Fruit fly (Drosophila melanogaster) whole organism, prepupa: ENCODE results near the gene CG10681.
A peak's percentile ranks its signal among the peaks of the same experiment; 100 is the strongest.

Experiments used
- Blimp-1 ChIP-seq: fragments of 200-800 bp; sonication (Bioruptor generic); optimal IDR thresholded peaks from 3 replicates; lab custom pipeline; 2017; ENCODE audit warnings: missing biosample characterization, missing genetic modification characterization, mild to moderate bottlenecking, moderate library complexity, missing genetic modification reagents
- CG10631 ChIP-seq: fragments of 200-800 bp; sonication (Bioruptor generic); optimal IDR thresholded peaks from 2 replicates; lab custom pipeline; 2016; ENCODE audit warnings: missing biosample characterization, missing genetic modification characterization
- CG11294 ChIP-seq: fragments of 200-800 bp; sonication (Bioruptor generic); IDR thresholded peaks from 2 replicates; pipeline ENCODE4 v1.3.6; 2022; ENCODE audit warnings: missing biosample characterization, missing genetic modification characterization
- CG11762 ChIP-seq: fragments of 200-800 bp; sonication (Bioruptor generic); optimal IDR thresholded peaks from 3 replicates; lab custom pipeline; 2016; ENCODE audit warnings: missing biosample characterization, missing genetic modification characterization; ENCODE audit not compliant: insufficient read depth
- CG15336 ChIP-seq: fragments of 200-800 bp; sonication (Bioruptor generic); IDR thresholded peaks from 2 replicates; pipeline ENCODE4 v1.3.6; 2022; ENCODE audit warnings: missing biosample characterization, missing genetic modification characterization
- CG16779 ChIP-seq: fragments of 200-800 bp; sonication (Bioruptor generic); optimal IDR thresholded peaks from 3 replicates; lab custom pipeline; 2017; ENCODE audit warnings: missing biosample characterization, mild to moderate bottlenecking, missing genetic modification characterization
- CG3032 ChIP-seq: fragments of 200-800 bp; optimal IDR thresholded peaks from 2 replicates; lab custom pipeline; 2019; ENCODE audit warnings: missing biosample characterization, mild to moderate bottlenecking, missing genetic modification characterization, moderate library complexity
- CG32006 ChIP-seq: fragments of 200-800 bp; sonication (Bioruptor generic); optimal IDR thresholded peaks from 3 replicates; lab custom pipeline; 2017; ENCODE audit warnings: missing biosample characterization, mild to moderate bottlenecking, missing genetic modification characterization
- CG4318 ChIP-seq: fragments of 200-800 bp; sonication (Bioruptor generic); optimal IDR thresholded peaks from 3 replicates; lab custom pipeline; 2017; ENCODE audit warnings: missing biosample characterization, mild to moderate bottlenecking, missing genetic modification characterization
- CG6163 ChIP-seq: fragments of 200-800 bp; sonication (Bioruptor generic); IDR thresholded peaks from 3 replicates; pipeline ENCODE4 v1.3.6; 2022; ENCODE audit warnings: missing biosample characterization, missing genetic modification characterization
- CG6792 ChIP-seq: fragments of 200-800 bp; sonication (Bioruptor generic); optimal IDR thresholded peaks from 3 replicates; lab custom pipeline; 2016; ENCODE audit warnings: missing biosample characterization, missing genetic modification characterization
- CG6854 ChIP-seq: fragments of 200-800 bp; sonication (Bioruptor generic); optimal IDR thresholded peaks from 2 replicates; lab custom pipeline; 2017; ENCODE audit warnings: missing biosample characterization, mild to moderate bottlenecking, missing genetic modification characterization
- CG7368 ChIP-seq: fragments of 200-800 bp; sonication (Bioruptor generic); optimal IDR thresholded peaks from 3 replicates; lab custom pipeline; 2016; ENCODE audit warnings: missing biosample characterization, missing genetic modification characterization
- CG8319 ChIP-seq: fragments of 200-800 bp; sonication (Bioruptor generic); optimal IDR thresholded peaks from 3 replicates; lab custom pipeline; 2016; ENCODE audit warnings: missing biosample characterization, missing genetic modification characterization
- Eip75B ChIP-seq: fragments of 200-800 bp; sonication (Bioruptor generic); optimal IDR thresholded peaks from 3 replicates; lab custom pipeline; 2016; ENCODE audit warnings: missing biosample characterization, missing genetic modification characterization
- Eip78C ChIP-seq: fragments of 200-800 bp; sonication (Bioruptor generic); peaks from one replicate; lab custom pipeline; 2016; ENCODE audit warnings: missing biosample characterization, missing genetic modification characterization
- Ets21C ChIP-seq: fragments of 200-800 bp; sonication (Bioruptor generic); optimal IDR thresholded peaks from 3 replicates; lab custom pipeline; 2016; ENCODE audit warnings: missing biosample characterization, missing genetic modification characterization
- Ets96B ChIP-seq: fragments of 200-800 bp; optimal IDR thresholded peaks from 2 replicates; lab custom pipeline; 2019; ENCODE audit warnings: missing biosample characterization, mild to moderate bottlenecking, missing genetic modification characterization, moderate library complexity
- Gug ChIP-seq: fragments of 200-800 bp; sonication (Bioruptor generic); IDR thresholded peaks from 2 replicates; pipeline ENCODE4 v1.3.6; 2022; ENCODE audit warnings: missing biosample characterization, missing genetic modification characterization
- Hr38 ChIP-seq: sonication (Bioruptor generic); optimal IDR thresholded peaks from 2 replicates; lab custom pipeline; 2016; ENCODE audit warnings: missing biosample characterization, missing genetic modification characterization
- Hr39 ChIP-seq: fragments of 200-800 bp; sonication (Bioruptor generic); optimal IDR thresholded peaks from 2 replicates; lab custom pipeline; 2016; ENCODE audit warnings: missing biosample characterization, missing genetic modification characterization
- Hr4 ChIP-seq: fragments of 200-800 bp; sonication (Bioruptor generic); optimal IDR thresholded peaks from 3 replicates; lab custom pipeline; 2016; ENCODE audit warnings: missing biosample characterization, missing genetic modification characterization
- Lpt ChIP-seq: fragments of 200-800 bp; sonication (Bioruptor generic); optimal IDR thresholded peaks from 3 replicates; lab custom pipeline; 2016; ENCODE audit warnings: missing biosample characterization, missing genetic modification characterization
- OdsH ChIP-seq: fragments of 200-800 bp; sonication (Bioruptor generic); optimal IDR thresholded peaks from 3 replicates; lab custom pipeline; 2016; ENCODE audit warnings: missing biosample characterization, missing genetic modification characterization
- Smox ChIP-seq: fragments of 200-800 bp; sonication (Bioruptor generic); optimal IDR thresholded peaks from 3 replicates; lab custom pipeline; 2016; ENCODE audit warnings: missing biosample characterization, missing genetic modification characterization
- Sox102F ChIP-seq: fragments of 200-800 bp; sonication (Bioruptor generic); optimal IDR thresholded peaks from 2 replicates; lab custom pipeline; 2016; ENCODE audit warnings: missing biosample characterization, mild to moderate bottlenecking, missing genetic modification characterization
- Sox14 ChIP-seq: fragments of 200-800 bp; sonication (Bioruptor generic); optimal IDR thresholded peaks from 3 replicates; lab custom pipeline; 2016; ENCODE audit warnings: missing biosample characterization, missing genetic modification characterization
- achi ChIP-seq: fragments of 200-800 bp; sonication (Bioruptor generic); optimal IDR thresholded peaks from 3 replicates; lab custom pipeline; 2016; ENCODE audit warnings: missing biosample characterization, missing genetic modification characterization
- acj6 ChIP-seq: fragments of 200-800 bp; sonication (Bioruptor generic); optimal IDR thresholded peaks from 3 replicates; lab custom pipeline; 2016; ENCODE audit warnings: missing biosample characterization, missing genetic modification characterization
- dac ChIP-seq: fragments of 200-800 bp; sonication (Bioruptor generic); optimal IDR thresholded peaks from 2 replicates; lab custom pipeline; 2017; ENCODE audit warnings: missing biosample characterization, mild to moderate bottlenecking, missing genetic modification characterization
- esn ChIP-seq: fragments of 200-800 bp; sonication (Bioruptor generic); optimal IDR thresholded peaks from 2 replicates; lab custom pipeline; 2016; ENCODE audit warnings: missing biosample characterization, mild to moderate bottlenecking, missing genetic modification characterization, moderate library complexity
- fd59A ChIP-seq: fragments of 200-800 bp; sonication (Bioruptor generic); optimal IDR thresholded peaks from 2 replicates; lab custom pipeline; 2017; ENCODE audit warnings: missing biosample characterization, mild to moderate bottlenecking, missing genetic modification characterization, missing genetic modification reagents
- fd85E ChIP-seq: fragments of 200-800 bp; sonication (Bioruptor generic); optimal IDR thresholded peaks from 3 replicates; lab custom pipeline; 2016; ENCODE audit warnings: missing biosample characterization, missing genetic modification characterization
- fkh ChIP-seq: fragments of 200-800 bp; sonication (Bioruptor generic); optimal IDR thresholded peaks from 3 replicates; lab custom pipeline; 2017; ENCODE audit warnings: missing biosample characterization, mild to moderate bottlenecking, missing genetic modification characterization, moderate library complexity
- net ChIP-seq: fragments of 200-800 bp; sonication (Bioruptor generic); optimal IDR thresholded peaks from 3 replicates; lab custom pipeline; 2016; ENCODE audit warnings: missing biosample characterization, missing genetic modification characterization
- pdm3 ChIP-seq: fragments of 200-800 bp; sonication (Bioruptor generic); optimal IDR thresholded peaks from 3 replicates; lab custom pipeline; 2016; ENCODE audit warnings: missing biosample characterization, missing genetic modification characterization
- salr ChIP-seq, 2 experiments: fragments of 200-800 bp; sonication (Bioruptor generic); optimal IDR thresholded peaks; 3 replicates each; lab custom pipeline; 2016 to 2018; ENCODE audit warnings: missing biosample characterization in 2 of 2, missing genetic modification characterization in 2 of 2, mild to moderate bottlenecking in 1 of 2
- ss ChIP-seq, 2 experiments: fragments of 200-800 bp; sonication (Bioruptor generic); optimal IDR thresholded peaks; 2 replicates in 1 of 2; 3 replicates in 1 of 2; lab custom pipeline; 2017 to 2018; ENCODE audit warnings: mild to moderate bottlenecking in 2 of 2, missing biosample characterization in 2 of 2, missing genetic modification characterization in 2 of 2, moderate library complexity in 1 of 2
- topi ChIP-seq: fragments of 200-800 bp; sonication (Bioruptor generic); optimal IDR thresholded peaks from 3 replicates; lab custom pipeline; 2016; ENCODE audit warnings: missing biosample characterization, missing genetic modification characterization
- vri ChIP-seq: fragments of 200-800 bp; sonication (Bioruptor generic); optimal IDR thresholded peaks from 3 replicates; lab custom pipeline; 2016; ENCODE audit warnings: missing biosample characterization, mild to moderate bottlenecking, missing genetic modification characterization

Gene CG10681

DNA sequence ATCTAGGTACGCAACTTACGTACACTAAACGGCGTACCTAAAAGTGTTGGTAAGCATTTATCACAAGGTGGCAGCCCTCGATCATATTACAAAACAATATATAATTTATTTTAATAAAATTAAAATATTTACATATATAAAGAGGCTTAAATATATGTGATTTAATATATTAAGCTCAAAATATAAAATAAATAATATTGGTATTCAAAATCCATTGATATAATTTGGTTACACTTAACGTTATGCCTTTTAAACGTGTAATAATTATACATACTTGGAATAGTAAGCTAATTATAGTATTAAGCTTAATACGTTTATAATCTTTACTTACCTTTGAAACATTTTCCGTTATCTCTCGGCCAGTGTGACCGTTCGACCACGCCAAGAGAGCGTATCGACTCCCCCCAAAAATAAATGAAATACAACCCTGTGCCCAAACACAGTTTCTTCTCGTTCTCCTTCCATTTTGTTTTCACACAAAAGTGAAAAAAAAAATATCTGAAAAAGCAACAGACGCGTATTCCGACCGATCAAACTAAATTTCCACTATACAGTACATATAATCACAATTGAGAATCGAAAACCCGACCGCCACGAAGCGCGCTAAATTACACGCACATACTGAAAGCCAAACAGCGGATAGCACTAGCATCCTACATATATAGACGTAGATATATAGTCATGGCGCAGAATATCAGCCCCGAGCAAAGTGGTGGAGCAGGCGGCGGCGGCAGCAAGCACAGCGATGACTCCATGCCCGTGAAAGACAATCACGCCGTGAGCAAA, 2.7 kb downstream of the CG10681 start, which contains the start of the genes CG10646 and vih (continued):
- peak; percentile 21 for TF ChIP-seq CG3032 (tag; lab: Kevin White, UChicago)
- no peak for TF ChIP-seq ss (GFP tag; optimal IDR thresholded peaks at IDR 0.05; lab: Kevin White, UChicago)
- peak; percentile 21 for TF ChIP-seq CG6792 (GFP tag; lab: Kevin White, UChicago)
- 0 out of 2 replicates have a peak, but pooled peaks have one; percentile 35 for TF ChIP-seq CG15336 (GFP tag; lab: Robert Waterston, UW)
- TF ChIP-seq, all 60 proteins: peak for 15

DNA sequence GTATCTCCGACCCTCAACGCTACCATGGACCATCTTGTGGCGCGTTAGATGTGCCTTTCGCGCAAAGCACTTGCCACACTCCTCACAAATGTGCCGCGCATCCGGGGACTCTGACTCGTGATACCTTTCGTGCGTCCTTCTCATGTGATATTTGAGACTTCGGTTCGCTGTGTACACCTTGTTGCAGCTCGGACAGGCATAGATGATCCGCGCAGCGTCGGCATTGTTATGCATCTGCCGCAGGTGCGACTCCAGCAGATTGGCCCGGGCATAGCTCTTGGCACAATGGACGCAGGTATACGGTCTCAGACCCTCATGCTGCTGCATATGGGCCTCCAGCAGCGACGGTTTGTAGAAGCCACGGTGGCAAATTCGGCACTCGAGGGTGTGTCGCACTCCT, 4.7 kb downstream of the CG10681 start:
- TF ChIP-seq CG6854 = no peak
- TF ChIP-seq fd85E (GFP tag; lab: Kevin White, UChicago) = no peak
- TF ChIP-seq CG8319 (GFP tag; lab: Kevin White, UChicago) = no peak
- TF ChIP-seq OdsH (GFP tag; lab: Kevin White, UChicago) = no peak
- TF ChIP-seq Hr4 (GFP tag; lab: Kevin White, UChicago) = no peak
- no peak for TF ChIP-seq Hr39 (GFP tag; lab: Kevin White, UChicago)
- TF ChIP-seq Gug (GFP tag; lab: Robert Waterston, UW) = no peak
- TF ChIP-seq CG7368 (GFP tag; lab: Kevin White, UChicago) = no peak

DNA sequence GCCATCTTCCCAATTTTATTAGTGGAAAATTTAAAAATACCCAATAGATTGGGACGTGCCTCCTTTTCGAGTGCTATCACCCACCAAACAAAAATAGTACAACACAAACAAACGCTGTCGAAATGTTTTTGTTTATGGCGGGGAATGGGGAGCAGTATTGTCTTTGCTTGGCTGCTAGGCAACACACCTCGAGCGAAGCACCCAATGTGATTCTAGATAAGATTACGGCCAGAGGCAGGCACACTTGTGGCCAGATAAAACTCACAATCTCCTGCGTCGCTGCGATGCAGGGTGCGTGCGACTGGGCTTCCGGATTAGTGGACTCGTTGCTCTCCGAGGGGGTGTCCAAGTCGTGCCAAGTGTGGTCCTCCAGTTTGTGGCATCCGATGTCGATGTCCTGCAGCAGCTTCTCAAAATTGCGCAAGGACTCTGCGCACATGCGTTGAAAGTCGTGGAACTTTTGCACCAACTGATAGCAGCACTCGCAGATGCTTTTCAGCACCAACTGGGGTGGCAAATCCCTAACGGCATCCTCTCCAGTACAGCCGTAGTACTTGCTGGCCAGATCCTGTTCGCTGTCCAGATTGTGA, 5.7 kb downstream of the CG10681 start:
- TF ChIP-seq CG10631 = no peak
- TF ChIP-seq CG6854 = no peak
- TF ChIP-seq fkh (GFP tag; lab: Kevin White, UChicago) = no peak
- TF ChIP-seq Hr38 (GFP tag; lab: Kevin White, UChicago) = no peak
- no peak for TF ChIP-seq esn (GFP tag; lab: Kevin White, UChicago)
- TF ChIP-seq Smox = no peak
- TF ChIP-seq Hr39 (GFP tag; lab: Kevin White, UChicago) = no peak

DNA sequence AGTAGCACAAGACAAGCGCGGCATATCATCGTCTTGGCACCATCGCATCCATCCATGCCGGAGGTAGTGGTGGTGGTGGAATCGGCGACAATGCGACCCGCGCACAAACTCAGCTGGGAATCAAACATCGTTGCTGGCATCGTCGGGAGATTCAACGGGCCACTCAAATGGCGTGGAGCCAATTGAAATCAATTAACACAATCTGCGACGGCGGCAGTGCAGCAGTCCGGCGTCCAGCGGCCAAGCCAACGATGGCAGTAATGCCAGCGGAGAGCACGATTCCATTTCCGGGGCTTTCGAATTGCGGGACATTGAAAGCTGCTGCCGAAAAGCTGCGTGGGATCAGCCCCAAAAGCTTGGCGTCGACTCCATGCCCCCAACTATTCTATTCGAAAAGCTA, 6.3 kb downstream of the CG10681 start, which contains the start of gene CG10654:
Gene CG10654 (minus strand): TSS at position 270 of the 400 bp plus-strand sequence.
- TF ChIP-seq Lpt (no peak), net (GFP tag; lab: Kevin White, UChicago) (no peak), fd59A (GFP tag; lab: Kevin White, UChicago) (no peak), Hr4 (GFP tag; lab: Kevin White, UChicago) (no peak), CG6792 (GFP tag; lab: Kevin White, UChicago) (no peak), CG11294 (GFP tag; lab: Robert Waterston, UW) (no peak)
- TF ChIP-seq, all 60 proteins: peak for 0

DNA sequence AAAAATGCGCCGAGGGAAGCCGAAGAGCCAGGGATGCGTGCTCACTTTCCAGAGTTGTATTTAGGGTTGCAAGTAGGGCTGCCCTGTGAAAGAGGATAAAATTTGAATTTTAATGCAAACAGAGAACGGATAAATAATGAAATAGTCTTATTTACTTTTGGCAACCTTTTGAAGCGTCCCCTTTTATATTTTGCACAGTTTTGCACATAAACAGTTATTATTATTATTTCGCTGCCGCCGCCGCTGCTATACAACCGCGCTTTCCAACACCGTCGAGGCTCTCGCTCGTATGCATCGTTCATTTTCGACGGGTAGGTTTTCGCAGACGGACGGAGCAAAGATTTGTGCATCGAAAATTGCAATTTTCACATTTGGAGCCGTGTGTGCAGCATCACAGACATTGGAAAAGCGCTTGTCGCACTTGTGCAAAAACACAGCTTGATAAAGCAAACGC, 13.5 kb downstream of the CG10681 start, which contains the start of the genes sti and tral:
Gene sti (minus strand): TSS at position 54 of the 454 bp plus-strand sequence.
Gene tral (plus strand): TSS at position 298 of the 454 bp plus-strand sequence.
- TF ChIP-seq pdm3 (no peak), fkh (GFP tag; lab: Kevin White, UChicago) (peak; percentile 55), Lpt (peak; percentile 38), Blimp-1 (GFP tag; lab: Kevin White, UChicago) (peak; percentile 52), CG4318 (GFP tag; lab: Kevin White, UChicago) (peak; percentile 48), CG10631 (peak; percentile 88), vri (GFP tag; lab: Kevin White, UChicago) (no peak), esn (GFP tag; lab: Kevin White, UChicago) (peak; percentile 90), CG16779 (no peak), achi (peak; percentile 88), CG32006 (GFP tag; lab: Kevin White, UChicago) (no peak), salr (GFP tag; optimal IDR thresholded peaks at IDR 0.05; lab: Kevin White, UChicago) (peak in 1 of 2 experiments; percentile 43), Hr38 (GFP tag; lab: Kevin White, UChicago) (peak; percentile 78), CG7368 (GFP tag; lab: Kevin White, UChicago) (peak; percentile 67), Ets21C (GFP tag; lab: Kevin White, UChicago) (peak; percentile 84), dac (peak; percentile 50), Eip78C (GFP tag; lab: Kevin White, UChicago) (no peak), CG6163 (GFP tag; lab: Robert Waterston, UW) (peak; percentile 68), Hr39 (GFP tag; lab: Kevin White, UChicago) (peak; percentile 92), topi (GFP tag; lab: Kevin White, UChicago) (peak; percentile 84), acj6 (no peak), Eip75B (no peak), CG11762 (GFP tag; lab: Kevin White, UChicago) (no peak), Sox14 (peak; percentile 87), Sox102F (GFP tag; lab: Kevin White, UChicago) (peak; percentile 72), Smox (no peak), Ets96B (peak; percentile 49)
